Fruit fly (Drosophila melanogaster) whole organism, prepupa: ENCODE data around the gene CG45089.

Experiments used
- Blimp-1 ChIP-seq: fragments of 200-800 bp; sonication (Bioruptor generic); optimal IDR thresholded peaks from 3 replicates; lab custom pipeline; 2017; ENCODE audit warnings: missing biosample characterization, missing genetic modification characterization, mild to moderate bottlenecking, moderate library complexity, missing genetic modification reagents
- CG10669 ChIP-seq: fragments of 200-800 bp; sonication (Bioruptor generic); optimal IDR thresholded peaks from 3 replicates; lab custom pipeline; 2018; ENCODE audit warnings: missing biosample characterization, mild to moderate bottlenecking, missing genetic modification characterization, moderate library complexity
- CG11294 ChIP-seq: fragments of 200-800 bp; sonication (Bioruptor generic); IDR thresholded peaks from 2 replicates; pipeline ENCODE4 v1.3.6; 2022; ENCODE audit warnings: missing biosample characterization, missing genetic modification characterization
- CG11902 ChIP-seq: fragments of 200-800 bp; sonication (Bioruptor generic); optimal IDR thresholded peaks from 3 replicates; lab custom pipeline; 2016; ENCODE audit warnings: missing biosample characterization, missing genetic modification characterization
- CG15336 ChIP-seq: fragments of 200-800 bp; sonication (Bioruptor generic); IDR thresholded peaks from 2 replicates; pipeline ENCODE4 v1.3.6; 2022; ENCODE audit warnings: missing biosample characterization, missing genetic modification characterization
- CG16779 ChIP-seq: fragments of 200-800 bp; sonication (Bioruptor generic); optimal IDR thresholded peaks from 3 replicates; lab custom pipeline; 2017; ENCODE audit warnings: missing biosample characterization, mild to moderate bottlenecking, missing genetic modification characterization
- CG3032 ChIP-seq: fragments of 200-800 bp; optimal IDR thresholded peaks from 2 replicates; lab custom pipeline; 2019; ENCODE audit warnings: missing biosample characterization, mild to moderate bottlenecking, missing genetic modification characterization, moderate library complexity
- CG31627 ChIP-seq: fragments of 200-800 bp; sonication (Bioruptor generic); optimal IDR thresholded peaks from 3 replicates; lab custom pipeline; 2016; ENCODE audit warnings: missing biosample characterization, missing genetic modification characterization
- CG34406 ChIP-seq: fragments of 200-800 bp; sonication (Bioruptor generic); optimal IDR thresholded peaks from 3 replicates; lab custom pipeline; 2016; ENCODE audit warnings: missing biosample characterization, missing genetic modification characterization
- CG3919 ChIP-seq: fragments of 200-800 bp; sonication (Bioruptor generic); optimal IDR thresholded peaks from 3 replicates; lab custom pipeline; 2016; ENCODE audit warnings: missing biosample characterization, missing genetic modification characterization
- CG4318 ChIP-seq: fragments of 200-800 bp; sonication (Bioruptor generic); optimal IDR thresholded peaks from 3 replicates; lab custom pipeline; 2017; ENCODE audit warnings: missing biosample characterization, mild to moderate bottlenecking, missing genetic modification characterization
- CG6163 ChIP-seq: fragments of 200-800 bp; sonication (Bioruptor generic); IDR thresholded peaks from 3 replicates; pipeline ENCODE4 v1.3.6; 2022; ENCODE audit warnings: missing biosample characterization, missing genetic modification characterization
- CG6276 ChIP-seq: fragments of 200-800 bp; sonication (Bioruptor generic); optimal IDR thresholded peaks from 2 replicates; lab custom pipeline; 2017; ENCODE audit warnings: missing biosample characterization, mild to moderate bottlenecking, missing genetic modification characterization
- CG6792 ChIP-seq: fragments of 200-800 bp; sonication (Bioruptor generic); optimal IDR thresholded peaks from 3 replicates; lab custom pipeline; 2016; ENCODE audit warnings: missing biosample characterization, missing genetic modification characterization
- CG8319 ChIP-seq: fragments of 200-800 bp; sonication (Bioruptor generic); optimal IDR thresholded peaks from 3 replicates; lab custom pipeline; 2016; ENCODE audit warnings: missing biosample characterization, missing genetic modification characterization
- CG8632 ChIP-seq: fragments of 200-800 bp; sonication (Bioruptor generic); optimal IDR thresholded peaks from 3 replicates; lab custom pipeline; 2016; ENCODE audit warnings: missing biosample characterization, missing genetic modification characterization
- CG9139 ChIP-seq: fragments of 200-800 bp; sonication (Bioruptor generic); optimal IDR thresholded peaks from 3 replicates; lab custom pipeline; 2017; ENCODE audit warnings: missing biosample characterization, mild to moderate bottlenecking, missing genetic modification characterization
- Eip75B ChIP-seq: fragments of 200-800 bp; sonication (Bioruptor generic); optimal IDR thresholded peaks from 3 replicates; lab custom pipeline; 2016; ENCODE audit warnings: missing biosample characterization, missing genetic modification characterization
- Ets96B ChIP-seq: fragments of 200-800 bp; optimal IDR thresholded peaks from 2 replicates; lab custom pipeline; 2019; ENCODE audit warnings: missing biosample characterization, mild to moderate bottlenecking, missing genetic modification characterization, moderate library complexity
- Gug ChIP-seq: fragments of 200-800 bp; sonication (Bioruptor generic); IDR thresholded peaks from 2 replicates; pipeline ENCODE4 v1.3.6; 2022; ENCODE audit warnings: missing biosample characterization, missing genetic modification characterization
- Hr38 ChIP-seq: sonication (Bioruptor generic); optimal IDR thresholded peaks from 2 replicates; lab custom pipeline; 2016; ENCODE audit warnings: missing biosample characterization, missing genetic modification characterization
- Hr39 ChIP-seq: fragments of 200-800 bp; sonication (Bioruptor generic); optimal IDR thresholded peaks from 2 replicates; lab custom pipeline; 2016; ENCODE audit warnings: missing biosample characterization, missing genetic modification characterization
- Hr4 ChIP-seq: fragments of 200-800 bp; sonication (Bioruptor generic); optimal IDR thresholded peaks from 3 replicates; lab custom pipeline; 2016; ENCODE audit warnings: missing biosample characterization, missing genetic modification characterization
- Lpt ChIP-seq: fragments of 200-800 bp; sonication (Bioruptor generic); optimal IDR thresholded peaks from 3 replicates; lab custom pipeline; 2016; ENCODE audit warnings: missing biosample characterization, missing genetic modification characterization
- OdsH ChIP-seq: fragments of 200-800 bp; sonication (Bioruptor generic); optimal IDR thresholded peaks from 3 replicates; lab custom pipeline; 2016; ENCODE audit warnings: missing biosample characterization, missing genetic modification characterization
- Smox ChIP-seq: fragments of 200-800 bp; sonication (Bioruptor generic); optimal IDR thresholded peaks from 3 replicates; lab custom pipeline; 2016; ENCODE audit warnings: missing biosample characterization, missing genetic modification characterization
- Sox102F ChIP-seq: fragments of 200-800 bp; sonication (Bioruptor generic); optimal IDR thresholded peaks from 2 replicates; lab custom pipeline; 2016; ENCODE audit warnings: missing biosample characterization, mild to moderate bottlenecking, missing genetic modification characterization
- Sox15 ChIP-seq: fragments of 200-800 bp; sonication (Bioruptor generic); optimal IDR thresholded peaks from 3 replicates; lab custom pipeline; 2016; ENCODE audit warnings: missing biosample characterization, missing genetic modification characterization
- acj6 ChIP-seq: fragments of 200-800 bp; sonication (Bioruptor generic); optimal IDR thresholded peaks from 3 replicates; lab custom pipeline; 2016; ENCODE audit warnings: missing biosample characterization, missing genetic modification characterization
- cyc ChIP-seq: fragments of 200-800 bp; sonication (Bioruptor generic); optimal IDR thresholded peaks from 3 replicates; lab custom pipeline; 2016; ENCODE audit warnings: missing biosample characterization, missing genetic modification characterization
- dac ChIP-seq: fragments of 200-800 bp; sonication (Bioruptor generic); optimal IDR thresholded peaks from 2 replicates; lab custom pipeline; 2017; ENCODE audit warnings: missing biosample characterization, mild to moderate bottlenecking, missing genetic modification characterization
- dsx ChIP-seq: fragments of 200-800 bp; optimal IDR thresholded peaks from 3 replicates; lab custom pipeline; 2019; ENCODE audit warnings: missing biosample characterization, mild to moderate bottlenecking, missing genetic modification characterization, moderate library complexity; ENCODE audit not compliant: poor library complexity, severe bottlenecking
- eg ChIP-seq: fragments of 200-800 bp; sonication (Bioruptor generic); IDR thresholded peaks from 3 replicates; pipeline ENCODE4 v1.3.6; 2022; ENCODE audit warnings: missing biosample characterization, missing genetic modification characterization
- esn ChIP-seq: fragments of 200-800 bp; sonication (Bioruptor generic); optimal IDR thresholded peaks from 2 replicates; lab custom pipeline; 2016; ENCODE audit warnings: missing biosample characterization, mild to moderate bottlenecking, missing genetic modification characterization, moderate library complexity
- fd59A ChIP-seq: fragments of 200-800 bp; sonication (Bioruptor generic); optimal IDR thresholded peaks from 2 replicates; lab custom pipeline; 2017; ENCODE audit warnings: missing biosample characterization, mild to moderate bottlenecking, missing genetic modification characterization, missing genetic modification reagents
- fd85E ChIP-seq: fragments of 200-800 bp; sonication (Bioruptor generic); optimal IDR thresholded peaks from 3 replicates; lab custom pipeline; 2016; ENCODE audit warnings: missing biosample characterization, missing genetic modification characterization
- fkh ChIP-seq: fragments of 200-800 bp; sonication (Bioruptor generic); optimal IDR thresholded peaks from 3 replicates; lab custom pipeline; 2017; ENCODE audit warnings: missing biosample characterization, mild to moderate bottlenecking, missing genetic modification characterization, moderate library complexity
- lz ChIP-seq: fragments of 200-800 bp; sonication (Bioruptor generic); optimal IDR thresholded peaks from 3 replicates; lab custom pipeline; 2016; ENCODE audit warnings: missing biosample characterization, missing genetic modification characterization
- net ChIP-seq: fragments of 200-800 bp; sonication (Bioruptor generic); optimal IDR thresholded peaks from 3 replicates; lab custom pipeline; 2016; ENCODE audit warnings: missing biosample characterization, missing genetic modification characterization
- salr ChIP-seq, 2 experiments: fragments of 200-800 bp; sonication (Bioruptor generic); optimal IDR thresholded peaks; 3 replicates each; lab custom pipeline; 2016 to 2018; ENCODE audit warnings: missing biosample characterization in 2 of 2, missing genetic modification characterization in 2 of 2, mild to moderate bottlenecking in 1 of 2
- spab ChIP-seq: fragments of 200-800 bp; sonication (Bioruptor generic); optimal IDR thresholded peaks from 2 replicates; lab custom pipeline; 2017; ENCODE audit warnings: missing biosample characterization, mild to moderate bottlenecking, missing genetic modification characterization, missing genetic modification reagents
- ss ChIP-seq, 2 experiments: fragments of 200-800 bp; sonication (Bioruptor generic); optimal IDR thresholded peaks; 2 replicates in 1 of 2; 3 replicates in 1 of 2; lab custom pipeline; 2017 to 2018; ENCODE audit warnings: mild to moderate bottlenecking in 2 of 2, missing biosample characterization in 2 of 2, missing genetic modification characterization in 2 of 2, moderate library complexity in 1 of 2
- svp ChIP-seq: fragments of 200-800 bp; sonication (Bioruptor generic); peaks from one replicate; lab custom pipeline; 2016; ENCODE audit warnings: missing biosample characterization, missing genetic modification characterization
- topi ChIP-seq: fragments of 200-800 bp; sonication (Bioruptor generic); optimal IDR thresholded peaks from 3 replicates; lab custom pipeline; 2016; ENCODE audit warnings: missing biosample characterization, missing genetic modification characterization

Gene CG45089

DNA sequence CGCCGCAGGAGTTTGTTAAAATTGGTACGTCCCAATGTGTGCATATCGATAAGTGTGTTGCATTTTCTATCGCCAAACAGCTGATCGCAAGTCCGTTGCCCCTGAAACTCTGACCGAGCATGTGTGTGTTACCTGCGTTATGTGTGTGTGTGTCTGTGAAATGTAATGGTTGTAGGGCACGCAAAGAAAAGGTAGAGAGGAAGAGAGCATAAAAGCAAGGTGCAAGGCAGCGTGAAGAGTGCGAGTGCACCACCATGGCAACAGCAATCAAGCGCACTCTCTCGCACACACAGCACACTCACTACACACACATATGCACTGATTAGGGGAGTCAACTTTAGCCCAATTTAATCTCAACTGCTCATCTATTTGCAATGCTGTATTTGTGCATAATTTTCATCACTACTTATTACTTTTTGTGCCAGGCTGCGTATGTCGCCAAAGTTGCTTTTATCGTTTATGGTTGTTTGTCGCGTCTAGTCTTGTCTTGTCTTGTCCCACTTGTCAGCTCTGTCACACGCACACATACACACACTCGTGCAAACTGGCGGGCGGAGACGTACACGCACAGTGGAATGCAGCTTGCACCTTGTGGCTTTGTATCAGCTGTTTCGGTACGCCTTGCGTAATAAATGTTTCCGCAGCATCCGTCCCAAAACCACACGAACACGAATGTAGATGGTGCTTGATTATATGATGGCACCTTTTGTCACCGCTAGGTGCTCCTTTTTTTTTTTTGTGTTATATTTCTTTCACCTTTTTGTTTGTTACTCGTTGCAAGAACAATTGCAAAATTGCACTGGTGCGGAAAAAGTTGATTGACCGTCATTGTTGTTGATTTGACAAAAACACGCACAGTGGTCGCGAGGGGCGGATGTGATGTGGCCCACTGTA is 44.2 kb upstream of the CG45089 start (continued):
- peak; percentile 92 for TF ChIP-seq CG4318 (GFP tag; lab: Kevin White, UChicago)
- TF ChIP-seq Gug (GFP tag; lab: Robert Waterston, UW): peak; percentile 74
- TF ChIP-seq dsx (GFP tag; lab: Kevin White, UChicago): peak; percentile 56
- TF ChIP-seq CG6163 (GFP tag; lab: Robert Waterston, UW): peak; percentile 75
- TF ChIP-seq CG8319 (GFP tag; lab: Kevin White, UChicago): peak; percentile 62
- peak; percentile 81 for TF ChIP-seq eg (GFP tag; lab: Robert Waterston, UW)
- TF ChIP-seq Blimp-1 (GFP tag; lab: Kevin White, UChicago): peak; percentile 61
- peak; percentile 64 for TF ChIP-seq CG11902 (GFP tag; lab: Kevin White, UChicago)
- peak; percentile 83 for TF ChIP-seq fd59A (GFP tag; lab: Kevin White, UChicago)
- TF ChIP-seq Hr4 (GFP tag; lab: Kevin White, UChicago): peak; percentile 88
- peak; percentile 80 for TF ChIP-seq Sox15 (GFP tag; lab: Kevin White, UChicago)
- TF ChIP-seq acj6 (GFP tag; lab: Kevin White, UChicago): peak; percentile 78
- peak; percentile 62 for TF ChIP-seq Ets96B (tag; lab: Kevin White, UChicago)
- peak; percentile 80 for TF ChIP-seq CG8632
- TF ChIP-seq esn (GFP tag; lab: Kevin White, UChicago): peak; percentile 90
- peak; percentile 91 for TF ChIP-seq Hr39 (GFP tag; lab: Kevin White, UChicago)
- peak; percentile 91 for TF ChIP-seq topi (GFP tag; lab: Kevin White, UChicago)
- TF ChIP-seq spab (GFP tag; lab: Kevin White, UChicago): peak; percentile 72
- TF ChIP-seq Sox102F (GFP tag; lab: Kevin White, UChicago): peak; percentile 81
- TF ChIP-seq CG10669 (GFP tag; lab: Kevin White, UChicago): peak; percentile 79
- peak; percentile 78 for TF ChIP-seq CG34406
- TF ChIP-seq CG9139: no peak
- TF ChIP-seq ss (GFP tag; optimal IDR thresholded peaks at IDR 0.05; lab: Kevin White, UChicago): peak; percentile 64 to 75
- peak; percentile 70 for TF ChIP-seq CG3032
- peak; percentile 87 for TF ChIP-seq dac (GFP tag; lab: Kevin White, UChicago)
- TF ChIP-seq net (GFP tag; lab: Kevin White, UChicago): peak; percentile 81
- peak; percentile 85 for TF ChIP-seq cyc (GFP tag; lab: Kevin White, UChicago)
- peak; percentile 82 for TF ChIP-seq Smox (GFP tag; lab: Kevin White, UChicago)
- TF ChIP-seq CG31627: peak; percentile 87
- peak; percentile 42 for TF ChIP-seq fd85E (GFP tag; lab: Kevin White, UChicago)
- TF ChIP-seq Hr38 (GFP tag; lab: Kevin White, UChicago): peak; percentile 2
- peak; percentile 67 for TF ChIP-seq CG16779

DNA sequence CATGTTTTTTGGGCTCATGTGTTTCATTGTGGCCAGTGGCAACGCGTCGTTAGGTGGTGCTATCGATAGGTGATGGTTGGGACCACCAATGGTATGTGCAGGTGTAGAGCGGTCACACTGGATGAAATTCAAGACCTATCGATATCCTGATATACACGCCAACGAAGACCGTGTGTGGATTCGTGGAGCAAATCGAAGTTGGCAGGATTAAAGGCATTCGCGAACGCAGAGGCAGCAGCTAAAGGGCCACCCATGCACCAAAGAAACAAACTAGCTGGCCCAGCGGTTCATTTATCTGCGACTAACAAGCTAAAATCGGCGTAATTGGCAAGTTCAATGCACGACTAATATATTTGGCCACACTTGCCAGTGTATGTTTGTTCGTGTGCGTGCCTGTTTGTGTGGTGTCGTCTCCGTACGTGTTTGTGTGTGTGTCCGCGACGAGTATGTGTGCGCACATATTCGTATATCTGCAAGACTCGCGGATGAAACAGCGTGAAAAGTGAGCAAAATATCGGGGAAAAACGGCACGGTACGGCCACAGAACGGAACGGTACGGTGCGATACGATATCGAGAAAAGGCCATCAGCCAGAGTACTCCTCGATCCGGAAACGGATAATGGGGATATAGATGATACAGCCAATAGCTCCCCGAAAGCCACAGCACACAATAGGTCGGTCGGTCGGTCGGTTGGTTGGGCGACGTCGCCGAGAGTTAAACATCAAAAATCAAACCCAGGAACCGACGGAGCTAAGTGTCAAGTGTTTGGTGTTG is 42.4 kb upstream of the CG45089 start, which contains the start of gene Ubr3:
TSS of gene Ubr3 (plus strand) at position 99 of the 775 bp plus-strand sequence.
- TF ChIP-seq Eip75B: no peak
- no peak for TF ChIP-seq CG16779
- no peak for TF ChIP-seq CG8319 (GFP tag; lab: Kevin White, UChicago)
- TF ChIP-seq Lpt (GFP tag; lab: Kevin White, UChicago): no peak
- no peak for TF ChIP-seq Hr4 (GFP tag; lab: Kevin White, UChicago)
- no peak for TF ChIP-seq cyc (GFP tag; lab: Kevin White, UChicago)
- TF ChIP-seq CG15336: no peak
- no peak for TF ChIP-seq CG4318 (GFP tag; lab: Kevin White, UChicago)
- TF ChIP-seq salr (GFP tag; optimal IDR thresholded peaks at IDR 0.05; lab: Kevin White, UChicago): no peak
- TF ChIP-seq CG34406: no peak
- no peak for TF ChIP-seq eg (GFP tag; lab: Robert Waterston, UW)
- no peak for TF ChIP-seq OdsH (GFP tag; lab: Kevin White, UChicago)
- no peak for TF ChIP-seq net (GFP tag; lab: Kevin White, UChicago)
- no peak for TF ChIP-seq CG10669 (GFP tag; lab: Kevin White, UChicago)
- no peak for TF ChIP-seq dac (GFP tag; lab: Kevin White, UChicago)
- peak; percentile 76 for TF ChIP-seq svp (GFP tag; lab: Kevin White, UChicago)
- no peak for TF ChIP-seq lz
- no peak for TF ChIP-seq CG3032
- TF ChIP-seq CG3919: peak; percentile 8
- TF ChIP-seq fkh (GFP tag; lab: Kevin White, UChicago): peak; percentile 25
- TF ChIP-seq fd59A (GFP tag; lab: Kevin White, UChicago): no peak
- no peak for TF ChIP-seq spab (GFP tag; lab: Kevin White, UChicago)
- TF ChIP-seq CG11294: no peak
- TF ChIP-seq CG6276 (GFP tag; lab: Kevin White, UChicago): no peak
- no peak for TF ChIP-seq CG6792 (GFP tag; lab: Kevin White, UChicago)
- no peak for TF ChIP-seq Ets96B (tag; lab: Kevin White, UChicago)
- no peak for TF ChIP-seq Blimp-1 (GFP tag; lab: Kevin White, UChicago)
- no peak for TF ChIP-seq fd85E (GFP tag; lab: Kevin White, UChicago)
- TF ChIP-seq topi (GFP tag; lab: Kevin White, UChicago): no peak
